Fruit fly (Drosophila melanogaster): ENCODE data around the gene Ork1.

- no peak for TF ChIP-seq CG7963 (GFP tag; IDR thresholded peaks at IDR 0.05; ENCODE audit: partially characterized antibody)
- no peak for TF ChIP-seq kni (GFP tag; optimal IDR thresholded peaks at IDR 0.05)
- TF ChIP-seq CG17612 (GFP tag; IDR thresholded peaks at IDR 0.05): no peak
- TF ChIP-seq zen (tag; optimal IDR thresholded peaks at IDR 0.05): no peak
These were observed 40.2 kb upstream of the Ork1 start for dm6 chrX:10931250-10931649.

Measured in whole organism, embryonic.